Fruit fly (Drosophila melanogaster): Measurements from ENCODE around the gene Sfp36F.
A peak's percentile ranks its signal among the peaks of the same experiment; 100 is the strongest.

The Sfp36F gene

DNA sequence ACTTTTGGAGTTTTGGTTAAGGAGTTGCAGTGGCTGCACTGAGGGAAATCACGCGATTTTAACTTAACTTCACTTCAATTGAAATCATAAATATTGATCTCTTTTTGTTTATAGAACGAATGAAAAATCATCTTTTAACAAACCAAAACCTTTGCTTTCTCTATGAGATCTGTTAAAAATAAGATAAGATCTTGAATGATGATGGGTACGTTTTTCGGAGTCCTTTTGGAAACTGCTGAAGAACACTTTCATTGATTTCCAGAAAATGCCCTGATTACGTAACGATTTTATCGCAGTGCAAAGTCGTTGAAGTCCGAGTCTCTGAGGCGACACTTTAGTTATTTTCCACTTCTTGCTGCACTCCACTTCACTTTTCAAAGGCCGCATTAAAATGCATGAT is 20.0 kb downstream of the Sfp36F start (continued):
- TF ChIP-seq Ets96B (tag; optimal IDR thresholded peaks at IDR 0.05), result peak; percentile 92
- peak; percentile 33 for TF ChIP-seq Lpt (GFP tag; optimal IDR thresholded peaks at IDR 0.05)
- peak; percentile 75 for TF ChIP-seq CG8119 (GFP tag; IDR thresholded peaks at IDR 0.05)
- peak; percentile 79 for TF ChIP-seq Sox15 (GFP tag; optimal IDR thresholded peaks at IDR 0.05)
- TF ChIP-seq CG11762 (GFP tag; optimal IDR thresholded peaks at IDR 0.05; ENCODE audit: insufficient read depth), result peak; percentile 79
- peak; percentile 97 for TF ChIP-seq Eip78C (GFP tag)
- no peak for TF ChIP-seq Hr38 (GFP tag; optimal IDR thresholded peaks at IDR 0.05)
- TF ChIP-seq fkh (GFP tag; optimal IDR thresholded peaks at IDR 0.05), result no peak

DNA sequence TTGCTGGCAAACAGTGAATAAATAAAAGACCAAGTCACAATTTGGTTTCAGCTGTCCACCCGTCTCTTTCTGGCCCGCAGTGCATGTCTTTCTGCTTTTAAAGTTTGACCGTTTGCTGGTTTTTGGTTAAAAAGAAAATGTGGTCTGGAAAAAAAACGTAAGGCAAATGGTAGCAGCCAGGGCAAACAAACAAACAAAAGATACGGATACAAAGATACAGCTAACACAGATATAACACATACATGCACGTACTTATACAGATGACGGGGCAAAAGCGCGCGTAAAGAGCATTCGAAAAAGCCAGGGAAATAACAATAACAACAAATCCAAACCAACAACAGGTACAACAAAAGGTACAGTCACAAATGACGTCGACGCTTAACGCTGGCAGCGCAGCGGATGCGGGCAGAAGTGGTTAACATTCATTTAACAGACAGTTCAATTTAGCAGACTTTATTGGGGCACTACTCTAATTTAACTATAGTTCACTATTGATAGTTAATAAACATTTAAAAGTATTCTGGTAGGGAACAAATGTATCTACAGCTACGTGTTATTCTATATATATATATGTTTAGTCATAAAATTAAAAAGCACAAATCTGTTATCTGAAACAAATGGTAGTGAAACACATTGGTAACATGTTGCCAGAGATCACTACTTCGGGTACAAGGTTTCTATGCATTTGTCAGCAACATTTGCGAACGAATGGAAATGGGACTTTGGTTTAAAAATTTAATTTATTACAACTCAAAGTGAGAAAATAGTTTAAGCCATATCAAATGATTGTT is 21.8 kb downstream of the Sfp36F start:
- TF ChIP-seq eg (GFP tag; IDR thresholded peaks at IDR 0.05), result peak; percentile 46; the same call in 2 of the 3 replicates
- peak; percentile 23 for TF ChIP-seq CG1621 (tag; optimal IDR thresholded peaks at IDR 0.05)
- peak; percentile 2 for TF ChIP-seq Blimp-1 (GFP tag; optimal IDR thresholded peaks at IDR 0.05)
- peak; percentile 55 for TF ChIP-seq CG6276 (GFP tag; optimal IDR thresholded peaks at IDR 0.05)
- 0 out of 2 replicates have a peak, but pooled peaks have one; percentile 12 for TF ChIP-seq CG15336 (GFP tag; IDR thresholded peaks at IDR 0.05)
- TF ChIP-seq CG6854 (GFP tag; optimal IDR thresholded peaks at IDR 0.05), result peak; percentile 28
- no peak for TF ChIP-seq Met (GFP tag; optimal IDR thresholded peaks at IDR 0.05)
- no peak for TF ChIP-seq Hr39 (GFP tag; optimal IDR thresholded peaks at IDR 0.05)
- peak in 1 of 2 experiments; percentile 26 for TF ChIP-seq ss (GFP tag; optimal IDR thresholded peaks at IDR 0.05)
- TF ChIP-seq CG6163 (GFP tag; IDR thresholded peaks at IDR 0.05), result peak; percentile 56
- peak; percentile 73 for TF ChIP-seq fkh (GFP tag; optimal IDR thresholded peaks at IDR 0.05)
- TF ChIP-seq Eip93F (GFP tag; optimal IDR thresholded peaks at IDR 0.05), result no peak
- TF ChIP-seq dsx (GFP tag; optimal IDR thresholded peaks at IDR 0.05; ENCODE audit: poor library complexity, severe bottlenecking), result peak; percentile 21
- peak; percentile 6 for TF ChIP-seq CG32006 (GFP tag; optimal IDR thresholded peaks at IDR 0.05)
- peak; percentile 27 for TF ChIP-seq Eip78C (GFP tag)
- TF ChIP-seq Sox15 (GFP tag; optimal IDR thresholded peaks at IDR 0.05), result no peak

DNA sequence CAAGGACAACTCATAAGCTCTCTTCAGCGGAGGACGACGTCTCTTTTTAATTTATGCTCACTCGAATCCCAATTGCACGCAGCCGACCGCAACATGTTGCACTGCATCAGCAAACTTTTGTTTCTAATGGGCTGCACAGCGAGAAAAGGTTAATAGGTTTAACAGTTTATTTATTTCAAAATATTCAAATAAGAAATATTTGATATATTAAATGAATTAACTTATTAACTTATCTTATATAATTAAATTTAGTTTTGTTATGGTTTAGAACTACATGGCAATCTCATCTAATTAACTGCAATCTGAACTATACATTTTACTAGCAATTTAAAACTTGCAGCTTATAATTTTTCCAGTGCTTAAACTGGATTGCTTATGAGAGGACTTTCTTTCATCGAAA is 23.1 kb downstream of the Sfp36F start:
- TF ChIP-seq CG6276 (GFP tag; optimal IDR thresholded peaks at IDR 0.05) (peak; percentile 8), CG32006 (GFP tag; optimal IDR thresholded peaks at IDR 0.05) (peak; percentile 43), CG8119 (GFP tag; IDR thresholded peaks at IDR 0.05) (peak; percentile 35; the same call in 1 of the 3 replicates), CG15336 (GFP tag; IDR thresholded peaks at IDR 0.05) (peak; percentile 52), CG7368 (GFP tag; optimal IDR thresholded peaks at IDR 0.05) (no peak), CG6163 (GFP tag; IDR thresholded peaks at IDR 0.05) (no peak), Met (GFP tag; optimal IDR thresholded peaks at IDR 0.05) (no peak), eg (GFP tag; IDR thresholded peaks at IDR 0.05) (0 out of 3 replicates have a peak, but pooled peaks have one; percentile 33), CG8319 (GFP tag; optimal IDR thresholded peaks at IDR 0.05) (no peak), Hr4 (GFP tag; optimal IDR thresholded peaks at IDR 0.05) (peak; percentile 2)

DNA sequence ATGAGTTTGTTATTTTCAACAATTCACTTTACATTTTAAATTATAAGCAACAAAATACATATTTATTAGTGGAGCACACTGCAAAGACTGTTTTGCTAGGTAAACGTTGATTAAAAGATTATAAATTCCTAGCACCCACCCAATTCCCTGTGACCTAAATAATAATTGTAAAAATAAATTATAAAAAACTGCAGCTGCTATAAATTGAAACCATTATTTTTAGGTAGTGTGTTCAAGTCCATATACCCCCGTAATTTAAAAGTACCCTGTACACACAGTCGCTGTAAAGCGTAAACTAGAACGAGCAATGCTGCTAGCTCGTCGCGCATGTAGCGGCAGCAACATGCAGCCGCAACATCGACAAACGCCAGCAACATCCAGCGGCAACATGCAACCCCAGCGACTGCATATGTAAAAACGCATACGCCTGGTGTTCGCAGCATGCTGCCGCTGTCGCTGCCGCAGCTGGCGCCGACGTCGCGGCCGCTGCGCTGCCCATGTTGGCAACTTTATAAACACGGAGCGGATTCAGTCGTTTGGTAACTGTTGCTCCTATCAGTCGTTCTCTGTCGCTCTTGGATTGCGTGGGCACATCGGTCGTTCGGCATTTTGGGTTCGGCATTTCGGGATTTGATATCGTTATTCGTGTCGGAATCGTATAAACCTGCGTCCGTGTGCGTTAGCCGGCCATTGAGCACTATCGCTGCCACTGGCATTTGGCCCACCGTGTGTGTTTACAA is 27.4 kb downstream of the Sfp36F start, which contains the start of gene Fas3:
Gene Fas3 (plus strand): TSS at position 526 of the 740 bp plus-strand sequence.
- TF ChIP-seq CG1621 (tag; optimal IDR thresholded peaks at IDR 0.05), result peak; percentile 59
- TF ChIP-seq ss (GFP tag; optimal IDR thresholded peaks at IDR 0.05), result peak; percentile 51 to 66
- peak; percentile 8 for TF ChIP-seq achi (GFP tag; optimal IDR thresholded peaks at IDR 0.05)
- peak; percentile 28 for TF ChIP-seq OdsH (GFP tag; optimal IDR thresholded peaks at IDR 0.05)
- TF ChIP-seq Eip78C (GFP tag), result peak; percentile 77
- TF ChIP-seq CG7368 (GFP tag; optimal IDR thresholded peaks at IDR 0.05), result no peak
- TF ChIP-seq CG16779 (tag; optimal IDR thresholded peaks at IDR 0.05), result peak; percentile 19
- no peak for TF ChIP-seq CG15336 (GFP tag; IDR thresholded peaks at IDR 0.05)
- peak; percentile 74 for TF ChIP-seq vri (GFP tag; optimal IDR thresholded peaks at IDR 0.05)
- no peak for TF ChIP-seq dac (GFP tag; optimal IDR thresholded peaks at IDR 0.05)
- TF ChIP-seq spab (GFP tag; optimal IDR thresholded peaks at IDR 0.05), result no peak
- TF ChIP-seq CG11294 (GFP tag; IDR thresholded peaks at IDR 0.05), result peak; percentile 28; the same call in 1 of the 2 replicates
- no peak for TF ChIP-seq Sox15 (GFP tag; optimal IDR thresholded peaks at IDR 0.05)
- TF ChIP-seq CG6276 (GFP tag; optimal IDR thresholded peaks at IDR 0.05), result peak; percentile 5
- peak; percentile 5 to 23 for TF ChIP-seq salr (GFP tag; optimal IDR thresholded peaks at IDR 0.05)
- no peak for TF ChIP-seq CG8319 (GFP tag; optimal IDR thresholded peaks at IDR 0.05)
- peak; percentile 44 for TF ChIP-seq fkh (GFP tag; optimal IDR thresholded peaks at IDR 0.05)
- peak; percentile 25 for TF ChIP-seq esn (GFP tag; optimal IDR thresholded peaks at IDR 0.05)
- TF ChIP-seq acj6 (GFP tag; optimal IDR thresholded peaks at IDR 0.05), result peak; percentile 15
- no peak for TF ChIP-seq CG6808 (GFP tag; optimal IDR thresholded peaks at IDR 0.05)
- TF ChIP-seq Smox (GFP tag; optimal IDR thresholded peaks at IDR 0.05), result no peak
- TF ChIP-seq dsx (GFP tag; optimal IDR thresholded peaks at IDR 0.05; ENCODE audit: poor library complexity, severe bottlenecking), result peak; percentile 72
- no peak for TF ChIP-seq Hr38 (GFP tag; optimal IDR thresholded peaks at IDR 0.05)
- no peak for TF ChIP-seq Ets21C (GFP tag; optimal IDR thresholded peaks at IDR 0.05)
- peak; percentile 38 for TF ChIP-seq lz (GFP tag; optimal IDR thresholded peaks at IDR 0.05)
- peak; percentile 57; the same call in 2 of the 3 replicates for TF ChIP-seq eg (GFP tag; IDR thresholded peaks at IDR 0.05)
- peak; percentile 74 for TF ChIP-seq CG6854 (GFP tag; optimal IDR thresholded peaks at IDR 0.05)
- peak; percentile 25 for TF ChIP-seq Met (GFP tag; optimal IDR thresholded peaks at IDR 0.05)
